Worm (Caenorhabditis elegans) whole organism, L3 larva: ENCODE measurements around the gene dbl-1.

Experiments used
- ZK546.5 ChIP-seq: sonication (generic microtip); optimal IDR thresholded peaks from 2 replicates; lab custom pipeline; 2017; ENCODE audit warnings: missing biosample characterization, missing genetic modification characterization
- aly-2 ChIP-seq: fragments of 150-350 bp; optimal IDR thresholded peaks from 2 replicates; lab custom pipeline; 2014; ENCODE audit warnings: missing biosample characterization, missing genetic modification characterization
- ama-1 ChIP-seq: fragments of 150-350 bp; optimal IDR thresholded peaks from 2 replicates; lab custom pipeline; 2018
- ceh-16 ChIP-seq: sonication (generic microtip); optimal IDR thresholded peaks from 2 replicates; lab custom pipeline; 2017; ENCODE audit warnings: missing biosample characterization, missing genetic modification characterization
- ceh-28 ChIP-seq: fragments of 150-350 bp; optimal IDR thresholded peaks from 2 replicates; lab custom pipeline; 2014; ENCODE audit warnings: missing biosample characterization, missing genetic modification reagents, missing genetic modification characterization
- ceh-9 ChIP-seq: sonication (generic microtip); optimal IDR thresholded peaks from 2 replicates; lab custom pipeline; 2018; ENCODE audit warnings: missing biosample characterization, missing genetic modification characterization
- daf-12 ChIP-seq: fragments of 150-350 bp; optimal IDR thresholded peaks from 2 replicates; lab custom pipeline; 2014; ENCODE audit warnings: missing biosample characterization, missing genetic modification reagents, missing genetic modification characterization
- egl-5 ChIP-seq: fragments of 150-350 bp; optimal IDR thresholded peaks from 2 replicates; lab custom pipeline; 2017; ENCODE audit warnings: missing biosample characterization, missing genetic modification reagents, missing genetic modification characterization, inconsistent platforms
- elt-1 ChIP-seq: fragments of 150-350 bp; optimal IDR thresholded peaks from 2 replicates; lab custom pipeline; 2014; ENCODE audit warnings: missing biosample characterization, missing genetic modification characterization
- elt-2 ChIP-seq: sonication (generic microtip); optimal IDR thresholded peaks from 2 replicates; lab custom pipeline; 2016; ENCODE audit warnings: missing genetic modification reagents, mild to moderate bottlenecking, missing genetic modification characterization, missing compliant biosample characterization
- elt-3 ChIP-seq, 3 experiments: fragments of 150-350 bp in 1 of 3; sonication (generic microtip) in 2 of 3; optimal IDR thresholded peaks; 2 replicates in 2 of 3; 4 replicates in 1 of 3; lab custom pipeline; 2014 to 2017; ENCODE audit warnings: missing biosample characterization in 3 of 3, missing genetic modification characterization in 3 of 3
- eor-1 ChIP-seq, 2 experiments: fragments of 150-350 bp; optimal IDR thresholded peaks; 2 replicates each; lab custom pipeline; 2014 to 2018; ENCODE audit warnings: missing biosample characterization in 2 of 2, missing genetic modification characterization in 2 of 2
- fkh-2 ChIP-seq: fragments of 150-350 bp; optimal IDR thresholded peaks from 2 replicates; lab custom pipeline; 2014; ENCODE audit warnings: missing biosample characterization, missing genetic modification reagents, missing genetic modification characterization
- fos-1 ChIP-seq: fragments of 150-350 bp; optimal IDR thresholded peaks from 2 replicates; lab custom pipeline; 2014; ENCODE audit warnings: missing biosample characterization, missing genetic modification characterization
- jun-1 ChIP-seq: fragments of 150-350 bp; optimal IDR thresholded peaks from 2 replicates; lab custom pipeline; 2014; ENCODE audit warnings: missing biosample characterization, missing genetic modification reagents, missing genetic modification characterization
- lin-15B ChIP-seq: fragments of 150-350 bp; optimal IDR thresholded peaks from 2 replicates; lab custom pipeline; 2014; ENCODE audit warnings: missing biosample characterization, missing genetic modification characterization
- lin-39 ChIP-seq: fragments of 150-350 bp; optimal IDR thresholded peaks from 2 replicates; lab custom pipeline; 2018; ENCODE audit warnings: missing biosample characterization, missing genetic modification reagents, missing genetic modification characterization
- lsy-12 ChIP-seq: sonication (generic microtip); optimal IDR thresholded peaks from 2 replicates; lab custom pipeline; 2016; ENCODE audit warnings: mild to moderate bottlenecking, missing genetic modification characterization, missing compliant biosample characterization
- mdl-1 ChIP-seq: fragments of 150-350 bp; optimal IDR thresholded peaks from 2 replicates; lab custom pipeline; 2014; ENCODE audit warnings: missing biosample characterization, missing genetic modification characterization
- mml-1 ChIP-seq: fragments of 150-350 bp; sonication (generic microtip); optimal IDR thresholded peaks from 3 replicates; lab custom pipeline; 2014; ENCODE audit warnings: missing biosample characterization, missing genetic modification characterization
- nfya-1 ChIP-seq: sonication (generic microtip); optimal IDR thresholded peaks from 2 replicates; lab custom pipeline; 2017; ENCODE audit warnings: missing genetic modification characterization, mild to moderate bottlenecking, missing compliant biosample characterization, antibody characterized with exemption, moderate library complexity; ENCODE audit not compliant: insufficient read depth
- nhr-12 ChIP-seq: fragments of 150-350 bp; optimal IDR thresholded peaks from 2 replicates; lab custom pipeline; 2014; ENCODE audit warnings: missing biosample characterization, missing genetic modification characterization
- nhr-23 ChIP-seq: fragments of 150-350 bp; optimal IDR thresholded peaks from 2 replicates; lab custom pipeline; 2014; ENCODE audit warnings: missing biosample characterization, missing genetic modification reagents, missing genetic modification characterization
- nhr-237 ChIP-seq: fragments of 150-350 bp; optimal IDR thresholded peaks from 2 replicates; lab custom pipeline; 2014; ENCODE audit warnings: missing biosample characterization, missing genetic modification characterization
- nhr-25 ChIP-seq: sonication (generic microtip); optimal IDR thresholded peaks from 2 replicates; lab custom pipeline; 2017; ENCODE audit warnings: missing biosample characterization, missing genetic modification characterization
- nhr-28 ChIP-seq: fragments of 150-350 bp; optimal IDR thresholded peaks from 2 replicates; lab custom pipeline; 2014; ENCODE audit warnings: missing biosample characterization, missing genetic modification characterization
- nhr-67 ChIP-seq: fragments of 150-350 bp; optimal IDR thresholded peaks from 2 replicates; lab custom pipeline; 2014; ENCODE audit warnings: missing biosample characterization, missing genetic modification characterization
- nhr-76 ChIP-seq: fragments of 150-350 bp; sonication (generic microtip); optimal IDR thresholded peaks from 5 replicates; lab custom pipeline; 2014; ENCODE audit warnings: missing biosample characterization, missing genetic modification characterization
- nhr-77 ChIP-seq: fragments of 150-350 bp; optimal IDR thresholded peaks from 2 replicates; lab custom pipeline; 2014; ENCODE audit warnings: missing biosample characterization, missing genetic modification characterization
- pha-4 ChIP-seq: fragments of 150-350 bp; optimal IDR thresholded peaks from 2 replicates; lab custom pipeline; 2014; ENCODE audit warnings: missing biosample characterization, missing genetic modification reagents, missing genetic modification characterization
- pqm-1 ChIP-seq: fragments of 150-350 bp; optimal IDR thresholded peaks from 2 replicates; lab custom pipeline; 2017; ENCODE audit warnings: missing biosample characterization, missing genetic modification characterization, inconsistent platforms
- skn-1 ChIP-seq: fragments of 150-350 bp; optimal IDR thresholded peaks from 2 replicates; lab custom pipeline; 2014; ENCODE audit warnings: missing biosample characterization, missing genetic modification characterization
- snpc-4 ChIP-seq: fragments of 150-350 bp; optimal IDR thresholded peaks from 2 replicates; lab custom pipeline; 2014; ENCODE audit warnings: missing biosample characterization, missing genetic modification characterization
- unc-39 ChIP-seq: sonication (generic microtip); optimal IDR thresholded peaks from 4 replicates; lab custom pipeline; 2017; ENCODE audit warnings: missing biosample characterization, missing genetic modification characterization

The dbl-1 gene

ce11 chrV:6784853-6785492 lies 27.0 kb downstream of the dbl-1 start, which contains the start of the genes spn-4 and spe-39 (continued):
- no peak for TF ChIP-seq ZK546.5
- peak; percentile 65 for TF ChIP-seq lin-39
- peak; percentile 7 for TF ChIP-seq egl-5 (tag; lab: Kevin White, UChicago)
- TF ChIP-seq ama-1 (lab: Kevin White, UChicago) = no peak
- TF ChIP-seq nfya-1 (tag; lab: Kevin White, UChicago) = peak; percentile 83
- peak; percentile 53 for TF ChIP-seq skn-1 (tag; lab: Kevin White, UChicago)
- TF ChIP-seq fkh-2 (tag; lab: Kevin White, UChicago) = no peak
- peak; percentile 51 for TF ChIP-seq nhr-76 (tag; lab: Kevin White, UChicago)
- peak; percentile 55 for TF ChIP-seq lin-15B (tag; lab: Kevin White, UChicago)
- TF ChIP-seq pha-4 (tag; lab: Kevin White, UChicago) = no peak
- TF ChIP-seq jun-1 (tag; lab: Kevin White, UChicago) = no peak
- no peak for TF ChIP-seq nhr-28 (tag; lab: Kevin White, UChicago)
- no peak for TF ChIP-seq nhr-12 (tag; lab: Kevin White, UChicago)
- peak; percentile 10 for TF ChIP-seq elt-1 (tag; lab: Kevin White, UChicago)
- no peak for TF ChIP-seq fos-1 (tag; lab: Kevin White, UChicago)
- TF ChIP-seq nhr-25 (tag; lab: Kevin White, UChicago) = peak; percentile 34
- no peak for TF ChIP-seq mml-1 (tag; lab: Kevin White, UChicago)
- TF ChIP-seq aly-2 = no peak
- no peak for TF ChIP-seq ceh-16 (tag; lab: Kevin White, UChicago)
- TF ChIP-seq mdl-1 (tag; lab: Kevin White, UChicago) = no peak
- TF ChIP-seq, all 47 proteins: peak for 17

DNA sequence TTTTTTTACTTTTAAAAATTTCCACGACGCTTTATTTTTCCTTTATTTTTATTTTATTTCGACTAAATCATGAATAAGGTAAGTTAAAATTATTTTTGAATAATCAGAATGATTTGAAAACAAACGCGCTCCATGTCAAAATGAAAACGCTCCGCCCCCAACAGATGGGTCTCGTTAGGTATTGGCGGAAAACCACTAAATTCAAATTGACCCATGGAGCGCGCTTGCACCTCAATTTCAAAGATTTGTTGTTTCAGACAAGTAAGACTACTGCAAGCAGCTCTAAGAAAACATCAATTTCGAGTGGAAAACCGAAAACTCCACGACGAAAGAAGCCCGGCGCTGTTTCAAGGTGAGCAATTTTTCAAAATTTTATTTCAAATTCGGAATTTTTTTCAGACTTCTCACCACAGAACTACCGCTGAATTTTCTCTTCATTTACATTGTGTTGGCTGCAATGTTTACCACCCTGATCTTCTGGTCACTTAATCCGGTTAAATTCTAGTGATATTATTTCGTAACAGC lies 30.0 kb downstream of the dbl-1 start, which contains the start of gene ZC404.2:
Gene ZC404.2, plus strand, starts transcription at position 47 of the 525 bp plus-strand sequence.
- TF ChIP-seq lin-15B (tag; lab: Kevin White, UChicago) = no peak
- no peak for TF ChIP-seq nhr-23 (tag; lab: Kevin White, UChicago)
- TF ChIP-seq eor-1 (tag; optimal IDR thresholded peaks at IDR 0.05; lab: Kevin White, UChicago) = no peak

- TF ChIP-seq unc-39 (tag; lab: Kevin White, UChicago) (no peak), pqm-1 (tag; lab: Kevin White, UChicago) (no peak), egl-5 (tag; lab: Kevin White, UChicago) (no peak), ama-1 (lab: Kevin White, UChicago) (no peak), ceh-28 (tag; lab: Kevin White, UChicago) (no peak)
These were observed 34.6 kb downstream of the dbl-1 start, which contains the start of gene gck-2 for ce11 chrV:6792565-6792964. Gene gck-2, minus strand, starts transcription at chrV:6792665.

DNA sequence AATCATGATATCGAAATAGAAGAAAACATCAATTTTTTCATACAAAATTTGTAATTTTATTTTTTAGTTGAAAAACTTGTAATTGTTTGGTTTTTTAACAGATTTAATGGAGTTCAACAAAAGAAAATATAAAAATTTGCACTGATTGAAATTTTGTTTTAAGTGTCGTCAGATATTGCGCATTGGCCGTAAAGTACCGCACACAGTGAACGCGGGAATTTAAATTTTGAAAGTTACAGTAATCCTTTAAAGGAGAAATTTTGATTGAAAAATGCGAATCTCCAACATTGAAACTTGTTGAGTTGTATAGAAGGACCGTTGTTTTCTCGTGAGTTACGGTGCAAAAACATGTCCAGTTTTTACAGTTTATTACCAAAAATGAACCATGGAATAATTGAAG lies 35.0 kb downstream of the dbl-1 start:
- peak; percentile 7 for TF ChIP-seq pha-4 (tag; lab: Kevin White, UChicago)
- TF ChIP-seq fos-1 (tag; lab: Kevin White, UChicago) = no peak
- no peak for TF ChIP-seq ceh-9 (tag; lab: Kevin White, UChicago)
- no peak for TF ChIP-seq aly-2

- TF ChIP-seq snpc-4 (tag; lab: Kevin White, UChicago) (peak; percentile 71), lin-39 (peak; percentile 28), elt-3 (tag; optimal IDR thresholded peaks at IDR 0.05; lab: Kevin White, UChicago) (no peak)
These were observed 35.9 kb downstream of the dbl-1 start, which contains the start of gene ZC404.1 for ce11 chrV:6793744-6794239. Gene ZC404.1, plus strand, starts transcription at chrV:6794189.

- no peak for TF ChIP-seq ZK546.5
- no peak for TF ChIP-seq ceh-9 (tag; lab: Kevin White, UChicago)
- TF ChIP-seq nhr-237 (tag; lab: Kevin White, UChicago) = no peak
- no peak for TF ChIP-seq elt-3 (tag; optimal IDR thresholded peaks at IDR 0.05; lab: Kevin White, UChicago)
- TF ChIP-seq nhr-25 (tag; lab: Kevin White, UChicago) = no peak
- TF ChIP-seq mdl-1 (tag; lab: Kevin White, UChicago) = no peak
- TF ChIP-seq lsy-12 = no peak
- TF ChIP-seq daf-12 (tag; lab: Kevin White, UChicago) = no peak
- no peak for TF ChIP-seq egl-5 (tag; lab: Kevin White, UChicago)
- no peak for TF ChIP-seq nhr-77 (tag; lab: Kevin White, UChicago)
- no peak for TF ChIP-seq ama-1 (lab: Kevin White, UChicago)
- no peak for TF ChIP-seq unc-39 (tag; lab: Kevin White, UChicago)
- TF ChIP-seq ceh-16 (tag; lab: Kevin White, UChicago) = no peak
- TF ChIP-seq nhr-67 (tag; lab: Kevin White, UChicago) = no peak
- no peak for TF ChIP-seq elt-2 (tag; lab: Kevin White, UChicago)
- TF ChIP-seq jun-1 (tag; lab: Kevin White, UChicago) = no peak
- TF ChIP-seq nhr-23 (tag; lab: Kevin White, UChicago) = no peak
These were observed 38.3 kb downstream of the dbl-1 start for ce11 chrV:6796264-6796663.
